Worm (Caenorhabditis elegans) whole organism, L1 larva: Measurements from ENCODE around the gene F54F7.14.

Source experiments
- aly-2 ChIP-seq: fragments of 150-350 bp; optimal IDR thresholded peaks from 2 replicates; lab custom pipeline; 2014; ENCODE audit warnings: missing biosample characterization, missing genetic modification characterization
- ama-1 ChIP-seq: fragments of 150-350 bp; optimal IDR thresholded peaks from 2 replicates; lab custom pipeline; 2014
- ceh-82 ChIP-seq, 3 experiments: fragments of 150-350 bp in 1 of 3; sonication (generic microtip) in 2 of 3; optimal IDR thresholded peaks; 2 replicates each; lab custom pipeline; 2014 to 2017; ENCODE audit warnings: missing biosample characterization in 3 of 3, missing genetic modification characterization in 3 of 3
- elt-2 ChIP-seq: sonication (generic microtip); optimal IDR thresholded peaks from 2 replicates; lab custom pipeline; 2016; ENCODE audit warnings: missing genetic modification characterization, mild to moderate bottlenecking, inconsistent platforms, missing compliant biosample characterization, missing genetic modification reagents
- lin-13 ChIP-seq: fragments of 150-350 bp; optimal IDR thresholded peaks from 2 replicates; lab custom pipeline; 2014; ENCODE audit warnings: missing biosample characterization, missing genetic modification reagents, missing genetic modification characterization
- lin-15B ChIP-seq: fragments of 150-350 bp; sonication (generic microtip); optimal IDR thresholded peaks from 3 replicates; lab custom pipeline; 2014; ENCODE audit warnings: missing biosample characterization, missing genetic modification characterization
- lin-35 ChIP-seq, 2 experiments: fragments of 150-350 bp; optimal IDR thresholded peaks; 2 replicates each; lab custom pipeline; 2014; ENCODE audit warnings: missing biosample characterization in 2 of 2, missing genetic modification characterization in 2 of 2, missing genetic modification reagents in 2 of 2
- nhr-90 ChIP-seq: sonication (generic microtip); optimal IDR thresholded peaks from 2 replicates; lab custom pipeline; 2016; ENCODE audit warnings: mild to moderate bottlenecking, missing genetic modification characterization, missing compliant biosample characterization; ENCODE audit not compliant: poor library complexity
- skn-1 ChIP-seq: fragments of 150-350 bp; optimal IDR thresholded peaks from 2 replicates; lab custom pipeline; 2014; ENCODE audit warnings: missing biosample characterization, missing genetic modification characterization

- TF ChIP-seq nhr-90, result no peak
- TF ChIP-seq aly-2 (tag; lab: Kevin White, UChicago), result no peak
- TF ChIP-seq skn-1 (tag; lab: Kevin White, UChicago), result no peak
- TF ChIP-seq ceh-82 (tag; optimal IDR thresholded peaks at IDR 0.05; lab: Kevin White, UChicago), result peak in 1 of 3 experiments; percentile 18
- TF ChIP-seq ama-1 (lab: Kevin White, UChicago), result no peak
- TF ChIP-seq lin-35 (GFP tag; optimal IDR thresholded peaks at IDR 0.05; lab: Kevin White, UChicago), result no peak
- no peak for TF ChIP-seq lin-13 (GFP tag; lab: Kevin White, UChicago)
- TF ChIP-seq lin-15B (tag; lab: Kevin White, UChicago), result no peak
- TF ChIP-seq elt-2, result no peak
Observed at ce11 chrX:11899031-11899430, 48.4 kb downstream of the F54F7.14 start.
